Fruit fly (Drosophila melanogaster) S2 (cell line): ENCODE data around the gene Nep4.

Source experiments
- CG8478 ChIP-seq: fragments of >200 bp; optimal IDR thresholded peaks from 2 replicates; lab custom pipeline; 2018
- CTCF ChIP-seq, 2 experiments: fragments of >200 bp; optimal IDR thresholded peaks; 2 replicates each; lab custom pipeline; 2018

- no peak for TF ChIP-seq CTCF (optimal IDR thresholded peaks at IDR 0.05; lab: Kevin White, UChicago)
- TF ChIP-seq CG8478 (lab: Kevin White, UChicago): no peak
These were observed 9.4 kb upstream of the Nep4 start, which contains the start of gene Cpr92F for dm6 chr3R:20669040-20669621.
